Fruit fly (Drosophila melanogaster) S2 (cell line): ENCODE data around the gene CG5050.

Experiments used
- CG8478 ChIP-seq: fragments of >200 bp; optimal IDR thresholded peaks from 2 replicates; lab custom pipeline; 2018
- CTCF ChIP-seq, 2 experiments: fragments of >200 bp; optimal IDR thresholded peaks; 2 replicates each; lab custom pipeline; 2018

DNA sequence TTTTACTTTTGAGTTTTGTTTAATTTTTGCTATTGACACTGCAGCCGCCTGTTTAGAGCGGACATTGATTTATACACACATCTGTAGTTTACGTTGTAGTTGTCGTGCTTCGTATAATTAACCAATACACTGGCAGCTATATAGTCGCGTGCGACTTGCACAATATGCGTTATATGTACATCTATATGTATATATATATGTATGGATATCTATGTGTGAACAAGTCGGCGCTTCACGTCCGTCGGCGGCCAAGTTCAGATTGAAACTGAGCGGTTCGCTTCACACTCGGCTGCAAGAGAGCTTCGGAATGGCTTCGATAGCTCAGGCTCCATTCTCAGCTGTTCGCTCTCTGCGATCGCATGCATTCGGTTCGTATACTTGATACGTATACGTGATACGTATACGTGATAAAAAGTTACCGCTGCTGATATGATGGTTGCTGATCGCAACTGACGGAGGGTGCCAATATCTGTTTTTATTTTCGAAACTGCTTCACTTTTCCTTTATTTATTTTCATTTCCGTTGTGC lies 24.7 kb upstream of the CG5050 start:
- no peak for TF ChIP-seq CG8478 (lab: Kevin White, UChicago)
- no peak for TF ChIP-seq CTCF (optimal IDR thresholded peaks at IDR 0.05; lab: Kevin White, UChicago)
